Fruit fly (Drosophila melanogaster) S2 (cell line): ENCODE data around the gene CG11560.

Source experiments
- CG8478 ChIP-seq: fragments of >200 bp; optimal IDR thresholded peaks from 2 replicates; lab custom pipeline; 2018
- CTCF ChIP-seq, 2 experiments: fragments of >200 bp; optimal IDR thresholded peaks; 2 replicates each; lab custom pipeline; 2018

DNA sequence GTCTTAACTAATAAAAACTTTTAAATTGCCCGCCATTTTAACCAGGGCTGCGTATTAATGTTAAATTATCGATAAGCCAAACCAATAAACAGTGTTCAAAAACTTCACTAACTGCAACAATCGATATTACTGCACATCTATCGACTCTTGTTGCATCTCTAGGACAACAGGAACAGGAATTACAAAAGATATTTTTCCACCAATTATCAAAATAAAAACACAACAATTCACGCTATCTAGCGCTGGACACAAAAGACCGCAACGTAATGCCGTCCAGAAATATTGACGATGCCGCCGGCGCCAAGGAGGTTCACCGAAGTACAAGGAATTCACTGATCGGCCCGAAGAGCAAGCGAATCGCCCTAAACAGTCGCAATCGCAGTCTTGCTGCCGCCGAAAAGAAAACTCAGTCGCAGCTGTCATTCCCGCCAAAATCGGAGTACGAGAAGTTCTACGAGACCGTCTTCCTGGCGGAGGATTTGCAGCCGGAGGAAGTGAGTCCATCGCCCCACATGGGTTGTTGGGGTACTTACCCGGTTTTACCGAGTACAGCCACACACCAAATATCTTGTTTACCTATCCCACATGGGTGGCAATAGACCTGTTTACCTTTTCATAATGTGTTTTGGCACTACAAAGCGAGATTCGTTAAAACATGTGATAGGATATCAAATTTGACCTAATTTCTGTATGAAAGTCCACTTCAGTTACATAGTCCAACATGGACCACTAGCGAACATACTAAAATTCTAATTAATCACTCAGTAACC is 3.7 kb upstream of the CG11560 start, which contains the start of gene vers:
- TF ChIP-seq CG8478 (lab: Kevin White, UChicago) (no peak), CTCF (optimal IDR thresholded peaks at IDR 0.05; lab: Kevin White, UChicago) (no peak)
